Worm (Caenorhabditis elegans) whole organism, L2 larva: ENCODE data around the gene lpr-2.

Source experiments
- C34F6.9 ChIP-seq: fragments of 150-350 bp; optimal IDR thresholded peaks from 2 replicates; lab custom pipeline; 2014; ENCODE audit warnings: missing biosample characterization, missing genetic modification characterization
- F13H6.1 ChIP-seq: sonication (generic microtip); optimal IDR thresholded peaks from 2 replicates; lab custom pipeline; 2016; ENCODE audit warnings: missing genetic modification characterization, missing compliant biosample characterization
- R02D3.7 ChIP-seq: fragments of 150-350 bp; optimal IDR thresholded peaks from 2 replicates; lab custom pipeline; 2014; ENCODE audit warnings: missing biosample characterization, missing genetic modification characterization
- Y55F3AM.14 ChIP-seq: fragments of 200-800 bp; sonication (Bioruptor generic); optimal IDR thresholded peaks from 2 replicates; lab custom pipeline; 2018; ENCODE audit warnings: mild to moderate bottlenecking, missing genetic modification characterization, missing compliant biosample characterization
- ZK546.5 ChIP-seq: sonication (generic microtip); optimal IDR thresholded peaks from 2 replicates; lab custom pipeline; 2017; ENCODE audit warnings: missing biosample characterization, missing genetic modification characterization
- alr-1 ChIP-seq: fragments of 150-350 bp; optimal IDR thresholded peaks from 2 replicates; lab custom pipeline; 2014; ENCODE audit warnings: missing biosample characterization, missing genetic modification characterization
- aly-2 ChIP-seq: fragments of 150-350 bp; optimal IDR thresholded peaks from 2 replicates; lab custom pipeline; 2014; ENCODE audit warnings: missing biosample characterization, missing genetic modification characterization
- ama-1 ChIP-seq: fragments of 150-350 bp; optimal IDR thresholded peaks from 2 replicates; lab custom pipeline; 2018; ENCODE audit warnings: inconsistent platforms
- blmp-1 ChIP-seq: sonication (generic microtip); optimal IDR thresholded peaks from 2 replicates; lab custom pipeline; 2017; ENCODE audit warnings: missing genetic modification characterization, mild to moderate bottlenecking, missing compliant biosample characterization, antibody characterized with exemption, moderate library complexity; ENCODE audit not compliant: insufficient read depth
- ceh-16 ChIP-seq: fragments of 150-350 bp; optimal IDR thresholded peaks from 2 replicates; lab custom pipeline; 2014; ENCODE audit warnings: missing biosample characterization, missing genetic modification characterization
- ceh-82 ChIP-seq: fragments of 150-350 bp; optimal IDR thresholded peaks from 2 replicates; lab custom pipeline; 2014; ENCODE audit warnings: missing biosample characterization, missing genetic modification characterization
- crh-2 ChIP-seq: sonication (generic microtip); optimal IDR thresholded peaks from 2 replicates; lab custom pipeline; 2017; ENCODE audit warnings: missing biosample characterization, missing genetic modification characterization
- dmd-4 ChIP-seq: sonication (generic microtip); optimal IDR thresholded peaks from 2 replicates; lab custom pipeline; 2017; ENCODE audit warnings: missing biosample characterization, missing genetic modification characterization
- egl-27 ChIP-seq: sonication (generic microtip); optimal IDR thresholded peaks from 3 replicates; lab custom pipeline; 2017; ENCODE audit warnings: missing biosample characterization, missing genetic modification reagents, missing genetic modification characterization
- elt-1 ChIP-seq: fragments of 150-350 bp; optimal IDR thresholded peaks from 2 replicates; lab custom pipeline; 2014; ENCODE audit warnings: missing biosample characterization, missing genetic modification characterization
- elt-3 ChIP-seq: sonication (generic microtip); optimal IDR thresholded peaks from 2 replicates; lab custom pipeline; 2017; ENCODE audit warnings: missing biosample characterization, missing genetic modification characterization
- fos-1 ChIP-seq: fragments of 150-350 bp; optimal IDR thresholded peaks from 2 replicates; lab custom pipeline; 2014; ENCODE audit warnings: missing biosample characterization, missing genetic modification characterization
- gmeb-1 ChIP-seq: fragments of 150-350 bp; optimal IDR thresholded peaks from 2 replicates; lab custom pipeline; 2014; ENCODE audit warnings: missing biosample characterization, missing genetic modification characterization
- lin-11 ChIP-seq: fragments of 150-350 bp; sonication (generic microtip); optimal IDR thresholded peaks from 2 replicates; lab custom pipeline; 2014; ENCODE audit warnings: missing biosample characterization, missing genetic modification characterization, inconsistent platforms, mixed read lengths
- lin-13 ChIP-seq: fragments of 150-350 bp; optimal IDR thresholded peaks from 2 replicates; lab custom pipeline; 2014; ENCODE audit warnings: missing biosample characterization, missing genetic modification reagents, missing genetic modification characterization
- lin-39 ChIP-seq: fragments of 150-350 bp; optimal IDR thresholded peaks from 2 replicates; lab custom pipeline; 2014; ENCODE audit warnings: missing biosample characterization, missing genetic modification reagents, missing genetic modification characterization
- lsy-2 ChIP-seq, 2 experiments: fragments of 150-350 bp in 1 of 2; sonication (generic microtip) in 1 of 2; optimal IDR thresholded peaks; 2 replicates each; lab custom pipeline; 2014 to 2017; ENCODE audit warnings: missing biosample characterization in 2 of 2, missing genetic modification characterization in 2 of 2
- mab-5 ChIP-seq: fragments of 150-350 bp; optimal IDR thresholded peaks from 2 replicates; lab custom pipeline; 2014; ENCODE audit warnings: missing biosample characterization, missing genetic modification characterization
- mbf-1 ChIP-seq: sonication (generic microtip); optimal IDR thresholded peaks from 2 replicates; lab custom pipeline; 2017; ENCODE audit warnings: missing biosample characterization, missing genetic modification characterization
- mdl-1 ChIP-seq, 2 experiments: fragments of 150-350 bp in 1 of 2; sonication (generic microtip) in 1 of 2; optimal IDR thresholded peaks; 2 replicates each; lab custom pipeline; 2017; ENCODE audit warnings: missing biosample characterization in 2 of 2, missing genetic modification characterization in 2 of 2
- nhr-10 ChIP-seq: sonication (generic microtip); optimal IDR thresholded peaks from 2 replicates; lab custom pipeline; 2017; ENCODE audit warnings: missing biosample characterization, missing genetic modification characterization
- nhr-11 ChIP-seq: fragments of 150-350 bp; optimal IDR thresholded peaks from 2 replicates; lab custom pipeline; 2014; ENCODE audit warnings: missing biosample characterization, missing genetic modification characterization
- nhr-12 ChIP-seq: fragments of 150-350 bp; optimal IDR thresholded peaks from 2 replicates; lab custom pipeline; 2014; ENCODE audit warnings: missing biosample characterization, missing genetic modification characterization
- nhr-129 ChIP-seq: fragments of 150-350 bp; optimal IDR thresholded peaks from 2 replicates; lab custom pipeline; 2014; ENCODE audit warnings: missing biosample characterization, missing genetic modification characterization
- nhr-21 ChIP-seq: fragments of 150-350 bp; optimal IDR thresholded peaks from 2 replicates; lab custom pipeline; 2014; ENCODE audit warnings: missing biosample characterization, missing genetic modification characterization
- nhr-23 ChIP-seq: fragments of 150-350 bp; optimal IDR thresholded peaks from 2 replicates; lab custom pipeline; 2014; ENCODE audit warnings: missing biosample characterization, missing genetic modification reagents, missing genetic modification characterization
- nhr-237 ChIP-seq: fragments of 150-350 bp; optimal IDR thresholded peaks from 2 replicates; lab custom pipeline; 2014; ENCODE audit warnings: missing biosample characterization, missing genetic modification characterization
- nhr-25 ChIP-seq: fragments of 150-350 bp; sonication (generic microtip); optimal IDR thresholded peaks from 3 replicates; lab custom pipeline; 2014; ENCODE audit warnings: missing biosample characterization, missing genetic modification characterization
- nhr-6 ChIP-seq: fragments of 150-350 bp; optimal IDR thresholded peaks from 2 replicates; lab custom pipeline; 2014; ENCODE audit warnings: missing biosample characterization, missing genetic modification characterization
- nhr-77 ChIP-seq: fragments of 150-350 bp; optimal IDR thresholded peaks from 2 replicates; lab custom pipeline; 2014; ENCODE audit warnings: missing biosample characterization, missing genetic modification characterization
- peb-1 ChIP-seq: fragments of 150-350 bp; optimal IDR thresholded peaks from 2 replicates; lab custom pipeline; 2014; ENCODE audit warnings: missing biosample characterization, missing genetic modification characterization
- sem-4 ChIP-seq: fragments of 150-350 bp; optimal IDR thresholded peaks from 2 replicates; lab custom pipeline; 2014; ENCODE audit warnings: missing biosample characterization, missing genetic modification reagents, missing genetic modification characterization
- skn-1 ChIP-seq: sonication (generic microtip); optimal IDR thresholded peaks from 2 replicates; lab custom pipeline; 2017; ENCODE audit warnings: missing biosample characterization, missing genetic modification characterization
- sma-3 ChIP-seq: sonication (generic microtip); optimal IDR thresholded peaks from 2 replicates; lab custom pipeline; 2016; ENCODE audit warnings: missing genetic modification reagents, missing genetic modification characterization, missing compliant biosample characterization
- sma-9 ChIP-seq, 2 experiments: fragments of 150-350 bp in 1 of 2; sonication (generic microtip) in 1 of 2; optimal IDR thresholded peaks; 2 replicates each; lab custom pipeline; 2014 to 2016; ENCODE audit warnings: missing genetic modification characterization in 2 of 2, mild to moderate bottlenecking in 1 of 2, missing biosample characterization in 1 of 2, missing compliant biosample characterization in 1 of 2, missing genetic modification reagents in 1 of 2, moderate library complexity in 1 of 2
- snpc-4 ChIP-seq: fragments of 150-350 bp; optimal IDR thresholded peaks from 2 replicates; lab custom pipeline; 2014; ENCODE audit warnings: missing biosample characterization, missing genetic modification characterization
- unc-39 ChIP-seq: fragments of 150-350 bp; optimal IDR thresholded peaks from 2 replicates; lab custom pipeline; 2014; ENCODE audit warnings: missing biosample characterization, missing genetic modification characterization
- unc-55 ChIP-seq: fragments of 150-350 bp; sonication (generic microtip); optimal IDR thresholded peaks from 3 replicates; lab custom pipeline; 2014; ENCODE audit warnings: missing biosample characterization, missing genetic modification reagents, missing genetic modification characterization
- unc-62 ChIP-seq: fragments of 150-350 bp; optimal IDR thresholded peaks from 2 replicates; lab custom pipeline; 2014; ENCODE audit warnings: missing biosample characterization, missing genetic modification reagents, missing genetic modification characterization
- zag-1 ChIP-seq: fragments of 150-350 bp; optimal IDR thresholded peaks from 2 replicates; lab custom pipeline; 2014; ENCODE audit warnings: missing biosample characterization, missing genetic modification characterization
- ztf-1 ChIP-seq: fragments of 200-800 bp; sonication (Bioruptor generic); conservative IDR thresholded peaks from 2 replicates; pipeline ENCODE4 v1.3.6; 2022; ENCODE audit warnings: missing genetic modification characterization, missing compliant biosample characterization
- ztf-11 ChIP-seq: sonication (generic microtip); optimal IDR thresholded peaks from 2 replicates; lab custom pipeline; 2017; ENCODE audit warnings: missing biosample characterization, missing genetic modification characterization
- ztf-4 ChIP-seq: fragments of 150-350 bp; optimal IDR thresholded peaks from 2 replicates; lab custom pipeline; 2014; ENCODE audit warnings: missing biosample characterization, missing genetic modification characterization

The lpr-2 gene

ce11 chrIV:11760700-11761459 is 18.1 kb upstream of the lpr-2 start, which contains the start of gene T12A7.2:
Gene T12A7.2, minus strand, starts transcription at chrIV:11761111.
- TF ChIP-seq nhr-11 (tag; lab: Kevin White, UChicago) (no peak), egl-27 (no peak), F13H6.1 (tag; lab: Kevin White, UChicago) (peak; percentile 36), blmp-1 (tag; lab: Kevin White, UChicago) (no peak), R02D3.7 (tag; lab: Kevin White, UChicago) (no peak), nhr-23 (tag; lab: Kevin White, UChicago) (no peak), nhr-12 (tag; lab: Kevin White, UChicago) (no peak), unc-55 (GFP tag; lab: Kevin White, UChicago) (peak; percentile 54), sma-9 (GFP tag; optimal IDR thresholded peaks at IDR 0.05; lab: Kevin White, UChicago) (peak; percentile 35), sma-9 (tag; optimal IDR thresholded peaks at IDR 0.05; lab: Kevin White, UChicago) (no peak)

- TF ChIP-seq nhr-129 (tag; lab: Kevin White, UChicago), result peak; percentile 57
- TF ChIP-seq crh-2, result peak; percentile 56
- no peak for TF ChIP-seq nhr-25 (tag; lab: Kevin White, UChicago)
- no peak for TF ChIP-seq ztf-4
- TF ChIP-seq elt-1 (tag; lab: Kevin White, UChicago), result no peak
- TF ChIP-seq F13H6.1 (tag; lab: Kevin White, UChicago), result peak; percentile 55
- no peak for TF ChIP-seq nhr-21
- no peak for TF ChIP-seq ztf-11 (tag; lab: Kevin White, UChicago)
- TF ChIP-seq elt-3 (tag; lab: Kevin White, UChicago), result no peak
- TF ChIP-seq lin-11 (tag; lab: Kevin White, UChicago), result peak; percentile 70
- TF ChIP-seq skn-1, result no peak
- TF ChIP-seq zag-1 (tag; lab: Kevin White, UChicago), result peak; percentile 72
- no peak for TF ChIP-seq blmp-1 (tag; lab: Kevin White, UChicago)
- TF ChIP-seq lin-39 (tag; lab: Kevin White, UChicago), result no peak
- TF ChIP-seq unc-62 (GFP tag; lab: Kevin White, UChicago), result no peak
- peak in 1 of 2 experiments; percentile 77 for TF ChIP-seq mdl-1 (tag; optimal IDR thresholded peaks at IDR 0.05; lab: Kevin White, UChicago)
- TF ChIP-seq mab-5 (tag; lab: Kevin White, UChicago), result no peak
- TF ChIP-seq nhr-10 (tag; lab: Kevin White, UChicago), result no peak
- no peak for TF ChIP-seq sem-4 (tag; lab: Kevin White, UChicago)
- peak; percentile 16 to 65 for TF ChIP-seq lsy-2 (tag; optimal IDR thresholded peaks at IDR 0.05; lab: Kevin White, UChicago)
- no peak for TF ChIP-seq R02D3.7 (tag; lab: Kevin White, UChicago)
- TF ChIP-seq alr-1 (tag; lab: Kevin White, UChicago), result no peak
- TF ChIP-seq unc-55 (GFP tag; lab: Kevin White, UChicago), result peak; percentile 60
- no peak for TF ChIP-seq mbf-1
- peak; percentile 37 for TF ChIP-seq egl-27
- peak; percentile 64 for TF ChIP-seq sma-9 (GFP tag; optimal IDR thresholded peaks at IDR 0.05; lab: Kevin White, UChicago)
- TF ChIP-seq sma-9 (tag; optimal IDR thresholded peaks at IDR 0.05; lab: Kevin White, UChicago), result no peak
- TF ChIP-seq snpc-4 (tag; lab: Kevin White, UChicago), result no peak
- TF ChIP-seq nhr-11 (tag; lab: Kevin White, UChicago), result no peak
- TF ChIP-seq gmeb-1 (tag; lab: Kevin White, UChicago), result no peak
- TF ChIP-seq dmd-4 (tag; lab: Kevin White, UChicago), result no peak
- no peak for TF ChIP-seq nhr-237 (tag; lab: Kevin White, UChicago)
- no peak for TF ChIP-seq lin-13
- TF ChIP-seq ceh-82 (tag; lab: Kevin White, UChicago), result no peak
- no peak for TF ChIP-seq peb-1 (tag; lab: Kevin White, UChicago)
- TF ChIP-seq Y55F3AM.14, result no peak
- TF ChIP-seq nhr-12 (tag; lab: Kevin White, UChicago), result no peak
- no peak for TF ChIP-seq nhr-23 (tag; lab: Kevin White, UChicago)
- TF ChIP-seq ama-1 (lab: Kevin White, UChicago), result no peak
- no peak for TF ChIP-seq nhr-6 (tag; lab: Kevin White, UChicago)
- TF ChIP-seq C34F6.9, result peak; percentile 75
- TF ChIP-seq nhr-77 (tag; lab: Kevin White, UChicago), result no peak
- no peak for TF ChIP-seq unc-39 (tag; lab: Kevin White, UChicago)
- no peak for TF ChIP-seq ceh-16 (tag; lab: Kevin White, UChicago)
- no peak for TF ChIP-seq ZK546.5 (tag; lab: Kevin White, UChicago)
- no peak for TF ChIP-seq fos-1
- no peak for TF ChIP-seq ztf-1 (GFP tag; lab: Robert Waterston, UW)
- no peak for TF ChIP-seq aly-2 (tag; lab: Kevin White, UChicago)
- no peak for TF ChIP-seq sma-3 (GFP tag; lab: Kevin White, UChicago)
These were observed 13.5 kb upstream of the lpr-2 start for ce11 chrIV:11765507-11765906.
